Worm (Caenorhabditis elegans) whole organism, late embryonic: Measurements from ENCODE around the gene C36C9.5.

Source experiments
- C38D4.7 ChIP-seq: fragments of 200-800 bp; sonication (Bioruptor generic); optimal IDR thresholded peaks from 2 replicates; lab custom pipeline; 2018; ENCODE audit warnings: mild to moderate bottlenecking, missing genetic modification characterization, moderate library complexity, missing compliant biosample characterization
- ceh-18 ChIP-seq: sonication (generic microtip); optimal IDR thresholded peaks from 2 replicates; lab custom pipeline; 2016; ENCODE audit warnings: missing genetic modification characterization, missing compliant biosample characterization
- ceh-34 ChIP-seq: sonication (generic microtip); optimal IDR thresholded peaks from 2 replicates; lab custom pipeline; 2016; ENCODE audit warnings: mild to moderate bottlenecking, missing genetic modification characterization, missing compliant biosample characterization
- che-1 ChIP-seq: sonication (generic microtip); optimal IDR thresholded peaks from 2 replicates; lab custom pipeline; 2016; ENCODE audit warnings: mild to moderate bottlenecking, missing genetic modification characterization, missing compliant biosample characterization
- ets-4 ChIP-seq: sonication (generic microtip); optimal IDR thresholded peaks from 2 replicates; lab custom pipeline; 2016; ENCODE audit warnings: missing genetic modification characterization, missing compliant biosample characterization
- lin-11 ChIP-seq: fragments of 200-800 bp; sonication (Bioruptor generic); optimal IDR thresholded peaks from 2 replicates; lab custom pipeline; 2018; ENCODE audit warnings: mild to moderate bottlenecking, missing genetic modification characterization, missing compliant biosample characterization
- nhr-11 ChIP-seq: fragments of 150-350 bp; optimal IDR thresholded peaks from 2 replicates; lab custom pipeline; 2014; ENCODE audit warnings: missing biosample characterization, missing genetic modification characterization
- pha-4 ChIP-seq: fragments of 150-350 bp; optimal IDR thresholded peaks from 2 replicates; lab custom pipeline; 2018; ENCODE audit warnings: missing biosample characterization, missing genetic modification reagents, missing genetic modification characterization
- rnt-1 ChIP-seq: sonication (generic microtip); optimal IDR thresholded peaks from 2 replicates; lab custom pipeline; 2016; ENCODE audit warnings: missing genetic modification characterization, missing compliant biosample characterization
- tbx-2 ChIP-seq: sonication (generic microtip); optimal IDR thresholded peaks from 2 replicates; lab custom pipeline; 2016; ENCODE audit warnings: missing genetic modification characterization, missing compliant biosample characterization
- unc-86 ChIP-seq: sonication (generic microtip); optimal IDR thresholded peaks from 2 replicates; lab custom pipeline; 2016; ENCODE audit warnings: missing genetic modification characterization, missing compliant biosample characterization
- ztf-16 ChIP-seq: sonication (generic microtip); optimal IDR thresholded peaks from 2 replicates; lab custom pipeline; 2017; ENCODE audit warnings: missing genetic modification characterization, missing compliant biosample characterization

DNA sequence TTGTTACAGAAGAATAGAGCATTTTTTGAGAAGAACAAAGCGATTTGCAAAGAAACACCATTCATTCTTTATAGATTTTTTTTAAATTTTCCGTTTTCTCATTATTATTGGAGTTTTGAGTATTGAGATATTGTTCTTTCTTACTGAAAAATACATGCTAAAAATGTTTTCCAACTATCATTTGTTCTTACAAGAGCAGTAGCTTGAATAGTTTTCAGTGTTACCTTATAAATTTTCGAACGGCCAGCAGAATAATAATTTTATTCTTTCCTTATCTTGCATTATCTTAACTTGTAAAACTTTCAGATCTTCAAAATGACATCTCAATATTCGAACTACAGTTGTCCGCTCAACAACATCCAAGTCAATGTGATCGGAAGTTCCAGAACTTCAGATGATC is 48.5 kb downstream of the C36C9.5 start, which contains the start of gene tbx-32:
- TF ChIP-seq che-1: no peak
- TF ChIP-seq ets-4 (tag; lab: Kevin White, UChicago): no peak
- no peak for TF ChIP-seq ceh-34
- no peak for TF ChIP-seq unc-86
- TF ChIP-seq ztf-16: no peak
- TF ChIP-seq nhr-11 (tag; lab: Kevin White, UChicago): no peak
- no peak for TF ChIP-seq tbx-2 (tag; lab: Kevin White, UChicago)
- no peak for TF ChIP-seq ceh-18 (tag; lab: Kevin White, UChicago)
- TF ChIP-seq C38D4.7 (GFP tag; lab: Kevin White, UChicago): no peak
- no peak for TF ChIP-seq rnt-1
- no peak for TF ChIP-seq lin-11
- TF ChIP-seq pha-4 (tag; lab: Kevin White, UChicago): no peak
